Worm (Caenorhabditis elegans) whole organism, late embryonic: ENCODE data around the gene pck-1.
A peak's percentile ranks its signal among the peaks of the same experiment; 100 is the strongest.
"Not testable (repeated sequence)": the region's sequence is repeated elsewhere in the genome, so short reads cannot be mapped to it uniquely, and the experiment has no call there.

ENCODE experiments used
- C08G9.2 ChIP-seq: sonication (generic microtip); optimal IDR thresholded peaks from 2 replicates; lab custom pipeline; 2016; ENCODE audit warnings: mild to moderate bottlenecking, missing genetic modification characterization, moderate library complexity, missing compliant biosample characterization
- K09A11.1 ChIP-seq: sonication (generic microtip); optimal IDR thresholded peaks from 2 replicates; lab custom pipeline; 2017; ENCODE audit warnings: antibody characterized with exemption, mild to moderate bottlenecking, missing genetic modification characterization, missing compliant biosample characterization; ENCODE audit not compliant: insufficient read depth
- Y22D7AL.16 ChIP-seq: sonication (generic microtip); optimal IDR thresholded peaks from 2 replicates; lab custom pipeline; 2016; ENCODE audit warnings: missing genetic modification characterization, missing compliant biosample characterization
- ahr-1 ChIP-seq: sonication (generic microtip); optimal IDR thresholded peaks from 2 replicates; lab custom pipeline; 2016; ENCODE audit warnings: missing genetic modification characterization, missing compliant biosample characterization
- ama-1 ChIP-seq: fragments of 150-350 bp; optimal IDR thresholded peaks from 2 replicates; lab custom pipeline; 2014
- ceh-14 ChIP-seq: sonication (generic microtip); optimal IDR thresholded peaks from 2 replicates; lab custom pipeline; 2016; ENCODE audit warnings: missing genotype, missing genetic modification characterization, missing compliant biosample characterization
- ceh-18 ChIP-seq: sonication (generic microtip); optimal IDR thresholded peaks from 2 replicates; lab custom pipeline; 2016; ENCODE audit warnings: missing genetic modification characterization, missing compliant biosample characterization
- ceh-19 ChIP-seq: fragments of 200-800 bp; sonication (Bioruptor generic); optimal IDR thresholded peaks from 2 replicates; lab custom pipeline; 2018; ENCODE audit warnings: mild to moderate bottlenecking, missing genetic modification characterization, missing compliant biosample characterization
- ceh-2 ChIP-seq: sonication (generic microtip); optimal IDR thresholded peaks from 2 replicates; lab custom pipeline; 2016; ENCODE audit warnings: missing genotype, missing genetic modification characterization, missing compliant biosample characterization
- ceh-24 ChIP-seq: sonication (generic microtip); optimal IDR thresholded peaks from 2 replicates; lab custom pipeline; 2016; ENCODE audit warnings: mild to moderate bottlenecking, missing genetic modification characterization, missing compliant biosample characterization
- ceh-30 ChIP-seq: fragments of 150-350 bp; optimal IDR thresholded peaks from 2 replicates; lab custom pipeline; 2014; ENCODE audit warnings: missing biosample characterization, missing genetic modification characterization
- ceh-31 ChIP-seq: sonication (generic microtip); optimal IDR thresholded peaks from 2 replicates; lab custom pipeline; 2016; ENCODE audit warnings: missing genetic modification characterization, missing compliant biosample characterization
- ceh-34 ChIP-seq: sonication (generic microtip); optimal IDR thresholded peaks from 2 replicates; lab custom pipeline; 2016; ENCODE audit warnings: mild to moderate bottlenecking, missing genetic modification characterization, missing compliant biosample characterization
- ceh-6 ChIP-seq: fragments of 200-800 bp; sonication (Bioruptor generic); optimal IDR thresholded peaks from 2 replicates; lab custom pipeline; 2018; ENCODE audit warnings: mild to moderate bottlenecking, missing genetic modification characterization, missing compliant biosample characterization
- ceh-9 ChIP-seq: sonication (generic microtip); optimal IDR thresholded peaks from 2 replicates; lab custom pipeline; 2016; ENCODE audit warnings: mild to moderate bottlenecking, missing genetic modification characterization, inconsistent platforms, missing compliant biosample characterization
- dmd-4 ChIP-seq: sonication (generic microtip); optimal IDR thresholded peaks from 2 replicates; lab custom pipeline; 2016; ENCODE audit warnings: borderline replicate concordance, missing genetic modification characterization, missing compliant biosample characterization
- dve-1 ChIP-seq: sonication (generic microtip); optimal IDR thresholded peaks from 2 replicates; lab custom pipeline; 2017; ENCODE audit warnings: antibody characterized with exemption, mild to moderate bottlenecking, missing genetic modification characterization, missing compliant biosample characterization
- elt-2 ChIP-seq: sonication (generic microtip); optimal IDR thresholded peaks from 2 replicates; lab custom pipeline; 2016; ENCODE audit warnings: missing genetic modification reagents, missing genetic modification characterization, missing compliant biosample characterization
- elt-4 ChIP-seq: sonication (generic microtip); optimal IDR thresholded peaks from 2 replicates; lab custom pipeline; 2016; ENCODE audit warnings: missing genetic modification characterization, missing compliant biosample characterization
- fax-1 ChIP-seq: sonication (generic microtip); optimal IDR thresholded peaks from 2 replicates; lab custom pipeline; 2016; ENCODE audit warnings: missing genotype, missing genetic modification characterization, missing compliant biosample characterization
- fkh-10 ChIP-seq: fragments of 150-350 bp; optimal IDR thresholded peaks from 2 replicates; lab custom pipeline; 2014; ENCODE audit warnings: missing biosample characterization, missing genetic modification reagents, missing genetic modification characterization
- hlh-30 ChIP-seq: sonication (generic microtip); optimal IDR thresholded peaks from 2 replicates; lab custom pipeline; 2017; ENCODE audit warnings: antibody characterized with exemption, missing genetic modification characterization, missing compliant biosample characterization; ENCODE audit not compliant: insufficient read depth
- hlh-6 ChIP-seq: sonication (generic microtip); optimal IDR thresholded peaks from 2 replicates; lab custom pipeline; 2016; ENCODE audit warnings: missing genotype, missing genetic modification characterization, missing compliant biosample characterization
- hlh-8 ChIP-seq: sonication (generic microtip); optimal IDR thresholded peaks from 2 replicates; lab custom pipeline; 2016; ENCODE audit warnings: missing genotype, missing genetic modification characterization, missing compliant biosample characterization
- lim-6 ChIP-seq: sonication (generic microtip); optimal IDR thresholded peaks from 2 replicates; lab custom pipeline; 2016; ENCODE audit warnings: missing genetic modification characterization, missing compliant biosample characterization
- lin-11 ChIP-seq: fragments of 200-800 bp; sonication (Bioruptor generic); optimal IDR thresholded peaks from 2 replicates; lab custom pipeline; 2018; ENCODE audit warnings: mild to moderate bottlenecking, missing genetic modification characterization, missing compliant biosample characterization
- madf-2 ChIP-seq: sonication (generic microtip); optimal IDR thresholded peaks from 2 replicates; lab custom pipeline; 2017; ENCODE audit warnings: missing genetic modification characterization, missing compliant biosample characterization
- nfya-1 ChIP-seq: sonication (generic microtip); optimal IDR thresholded peaks from 2 replicates; lab custom pipeline; 2017; ENCODE audit warnings: missing genetic modification characterization, mild to moderate bottlenecking, missing compliant biosample characterization, antibody characterized with exemption, moderate library complexity
- nhr-232 ChIP-seq: sonication (generic microtip); optimal IDR thresholded peaks from 2 replicates; lab custom pipeline; 2016; ENCODE audit warnings: missing genetic modification characterization, missing compliant biosample characterization
- npax-4 ChIP-seq: sonication (generic microtip); optimal IDR thresholded peaks from 2 replicates; lab custom pipeline; 2016; ENCODE audit warnings: missing genetic modification characterization, missing compliant biosample characterization
- pat-9 ChIP-seq: fragments of 200-800 bp; sonication (Bioruptor generic); optimal IDR thresholded peaks from 2 replicates; lab custom pipeline; 2018; ENCODE audit warnings: mild to moderate bottlenecking, missing genetic modification characterization, moderate library complexity, missing compliant biosample characterization
- pax-1 ChIP-seq: fragments of 150-350 bp; optimal IDR thresholded peaks from 2 replicates; lab custom pipeline; 2014; ENCODE audit warnings: missing biosample characterization, missing genetic modification characterization
- pha-2 ChIP-seq: sonication (generic microtip); optimal IDR thresholded peaks from 2 replicates; lab custom pipeline; 2017; ENCODE audit warnings: mild to moderate bottlenecking, missing genetic modification characterization, missing compliant biosample characterization
- pros-1 ChIP-seq: fragments of 150-350 bp; optimal IDR thresholded peaks from 2 replicates; lab custom pipeline; 2014; ENCODE audit warnings: missing biosample characterization, missing genetic modification reagents, missing genetic modification characterization
- ref-2 ChIP-seq: sonication (generic microtip); optimal IDR thresholded peaks from 2 replicates; lab custom pipeline; 2016; ENCODE audit warnings: missing genetic modification characterization, missing compliant biosample characterization
- sdc-2 ChIP-seq: sonication (generic microtip); optimal IDR thresholded peaks from 2 replicates; lab custom pipeline; 2016; ENCODE audit warnings: missing genotype, missing genetic modification characterization, missing compliant biosample characterization
- sox-2 ChIP-seq: fragments of 200-800 bp; sonication (Bioruptor generic); IDR thresholded peaks from 2 replicates; pipeline ENCODE4 v1.3.6; 2022; ENCODE audit warnings: missing genetic modification reagents, missing genetic modification characterization, missing compliant biosample characterization
- sox-4 ChIP-seq: sonication (generic microtip); optimal IDR thresholded peaks from 2 replicates; lab custom pipeline; 2017; ENCODE audit warnings: mild to moderate bottlenecking, missing genetic modification characterization, inconsistent platforms, missing compliant biosample characterization
- syd-9 ChIP-seq: sonication (generic microtip); optimal IDR thresholded peaks from 2 replicates; lab custom pipeline; 2016; ENCODE audit warnings: mild to moderate bottlenecking, missing genetic modification characterization, moderate library complexity, missing compliant biosample characterization
- tbx-2 ChIP-seq: sonication (generic microtip); optimal IDR thresholded peaks from 2 replicates; lab custom pipeline; 2016; ENCODE audit warnings: missing genetic modification characterization, missing compliant biosample characterization
- tbx-7 ChIP-seq: sonication (generic microtip); optimal IDR thresholded peaks from 2 replicates; lab custom pipeline; 2016; ENCODE audit warnings: missing genotype, missing genetic modification characterization, missing compliant biosample characterization
- unc-42 ChIP-seq: sonication (generic microtip); optimal IDR thresholded peaks from 2 replicates; lab custom pipeline; 2016; ENCODE audit warnings: missing genotype, missing genetic modification characterization, missing compliant biosample characterization
- unc-55 ChIP-seq: sonication (generic microtip); optimal IDR thresholded peaks from 2 replicates; lab custom pipeline; 2017; ENCODE audit warnings: missing biosample characterization, missing genetic modification reagents, missing genetic modification characterization
- zip-5 ChIP-seq: sonication (generic microtip); optimal IDR thresholded peaks from 2 replicates; lab custom pipeline; 2016; ENCODE audit warnings: missing genetic modification characterization, missing compliant biosample characterization

pck-1 gene

ce11 chrIII:66160-66559 is at the start of gene pck-1:
Gene pck-1 (minus strand): TSS chrIII:66260.
- TF ChIP-seq ceh-9 (tag; lab: Kevin White, UChicago) (no peak), ref-2 (no peak), dmd-4 (tag; lab: Kevin White, UChicago) (no peak), tbx-2 (tag; lab: Kevin White, UChicago) (no peak), K09A11.1 (no peak), lin-11 (tag; lab: Kevin White, UChicago) (no peak), unc-42 (tag; lab: Kevin White, UChicago) (no peak), ahr-1 (tag; lab: Kevin White, UChicago) (no peak), Y22D7AL.16 (tag; lab: Kevin White, UChicago) (no peak), pha-2 (no peak), npax-4 (tag; lab: Kevin White, UChicago) (no peak), sdc-2 (tag; lab: Kevin White, UChicago) (no peak), tbx-7 (tag; lab: Kevin White, UChicago) (no peak), ceh-14 (no peak), ceh-34 (no peak), ceh-2 (tag; lab: Kevin White, UChicago) (no peak), ama-1 (lab: Kevin White, UChicago) (no peak), ceh-6 (GFP tag; lab: Kevin White, UChicago) (no peak), hlh-6 (tag; lab: Kevin White, UChicago) (no peak), elt-2 (tag; lab: Kevin White, UChicago) (no peak)

- TF ChIP-seq ceh-24 (tag; lab: Kevin White, UChicago) = no peak
- no peak for TF ChIP-seq nhr-232 (tag; lab: Kevin White, UChicago)
- no peak for TF ChIP-seq ceh-2 (tag; lab: Kevin White, UChicago)
- no peak for TF ChIP-seq lin-11 (tag; lab: Kevin White, UChicago)
- no peak for TF ChIP-seq dmd-4 (tag; lab: Kevin White, UChicago)
- no peak for TF ChIP-seq unc-55 (GFP tag; lab: Kevin White, UChicago)
- no peak for TF ChIP-seq fkh-10 (GFP tag; lab: Kevin White, UChicago)
- TF ChIP-seq sox-4 (tag; lab: Kevin White, UChicago) = no peak
- TF ChIP-seq zip-5 = no peak
- TF ChIP-seq fax-1 = no peak
- no peak for TF ChIP-seq elt-4 (tag; lab: Kevin White, UChicago)
Measured at ce11 chrIII:114603-115002, 48.5 kb upstream of the pck-1 start, which contains the start of gene C29F9.6. Gene C29F9.6 (plus strand): TSS chrIII:114903.

- TF ChIP-seq ceh-19 (GFP tag; lab: Kevin White, UChicago); dve-1 (tag; lab: Kevin White, UChicago); madf-2: not testable (repeated sequence)
Measured at ce11 chrIII:98822-99221, 32.8 kb upstream of the pck-1 start, which contains the start of gene C29F9.9. Gene C29F9.9 (minus strand): TSS chrIII:98922.

ce11 chrIII:97018-97417 is 31.0 kb upstream of the pck-1 start, which contains the start of gene C29F9.8:
Gene C29F9.8 (minus strand): TSS chrIII:97118.
- not testable (repeated sequence) for TF ChIP-seq ceh-18; elt-4 (tag; lab: Kevin White, UChicago); ceh-9 (tag; lab: Kevin White, UChicago)

ce11 chrIII:96196-96595 is 30.1 kb upstream of the pck-1 start:
- TF ChIP-seq unc-55 (GFP tag; lab: Kevin White, UChicago) = peak; percentile 55
- TF ChIP-seq ahr-1 (tag; lab: Kevin White, UChicago) = no peak
- TF ChIP-seq pat-9 (tag; lab: Kevin White, UChicago) = peak; percentile 59
- TF ChIP-seq hlh-8 = no peak
- TF ChIP-seq ceh-30 = peak; percentile 21
- TF ChIP-seq ref-2 = peak; percentile 15
- no peak for TF ChIP-seq pros-1
- no peak for TF ChIP-seq pax-1
- peak; percentile 30 for TF ChIP-seq nfya-1 (tag; lab: Kevin White, UChicago)
- peak; percentile 60 for TF ChIP-seq ceh-34
- TF ChIP-seq lim-6 (tag; lab: Kevin White, UChicago) = no peak
- TF ChIP-seq sdc-2 (tag; lab: Kevin White, UChicago) = no peak
- peak; percentile 15 for TF ChIP-seq ceh-31
- TF ChIP-seq ceh-18 = peak; percentile 58
- no peak for TF ChIP-seq hlh-30
- TF ChIP-seq C08G9.2 (tag; lab: Kevin White, UChicago) = peak; percentile 38
- peak; percentile 15 for TF ChIP-seq ceh-2 (tag; lab: Kevin White, UChicago)
- no peak for TF ChIP-seq syd-9 (tag; lab: Kevin White, UChicago)
- TF ChIP-seq ceh-9 (tag; lab: Kevin White, UChicago) = no peak
- no peak for TF ChIP-seq ceh-6 (GFP tag; lab: Kevin White, UChicago)
- no peak for TF ChIP-seq sox-2 (GFP tag; lab: Robert Waterston, UW)
- no peak for TF ChIP-seq ceh-14
- no peak for TF ChIP-seq hlh-6 (tag; lab: Kevin White, UChicago)
